Worm (Caenorhabditis elegans) whole organism, L4 larva: Measurements from ENCODE around the gene R02D5.6.

Experiments
- F26F4.8 ChIP-seq: fragments of 200-800 bp; sonication (Bioruptor generic); conservative IDR thresholded peaks from 2 replicates; pipeline ENCODE4 v1.3.6; 2022; ENCODE audit warnings: missing genetic modification characterization, missing compliant biosample characterization
- Y75B8A.6 ChIP-seq: fragments of 200-800 bp; sonication (Bioruptor generic); IDR thresholded peaks from 2 replicates; pipeline ENCODE4 v1.3.6; 2022; ENCODE audit warnings: missing genetic modification reagents, missing genetic modification characterization, missing compliant biosample characterization
- ceh-62 ChIP-seq: sonication (generic microtip); optimal IDR thresholded peaks from 2 replicates; lab custom pipeline; 2017; ENCODE audit warnings: missing biosample characterization, missing genetic modification characterization
- dpl-1 ChIP-seq: fragments of 150-350 bp; optimal IDR thresholded peaks from 2 replicates; lab custom pipeline; 2014; ENCODE audit warnings: missing biosample characterization, missing genetic modification reagents, missing genetic modification characterization
- egl-27 ChIP-seq: sonication (generic microtip); optimal IDR thresholded peaks from 3 replicates; lab custom pipeline; 2017; ENCODE audit warnings: missing biosample characterization, missing genetic modification reagents, missing genetic modification characterization
- hlh-11 ChIP-seq: fragments of 200-800 bp; sonication (Bioruptor generic); optimal IDR thresholded peaks from 2 replicates; lab custom pipeline; 2018; ENCODE audit warnings: mild to moderate bottlenecking, missing genetic modification characterization, missing compliant biosample characterization
- hlh-30 ChIP-seq: sonication (generic microtip); optimal IDR thresholded peaks from 2 replicates; lab custom pipeline; 2017; ENCODE audit warnings: antibody characterized with exemption, mild to moderate bottlenecking, missing genetic modification characterization, missing compliant biosample characterization; ENCODE audit not compliant: insufficient read depth
- lsy-2 ChIP-seq, 2 experiments: fragments of 150-350 bp in 1 of 2; sonication (generic microtip) in 1 of 2; optimal IDR thresholded peaks; 2 replicates each; lab custom pipeline; 2014 to 2017; ENCODE audit warnings: missing biosample characterization in 2 of 2, missing genetic modification characterization in 2 of 2
- nhr-11 ChIP-seq: fragments of 150-350 bp; optimal IDR thresholded peaks from 2 replicates; lab custom pipeline; 2014; ENCODE audit warnings: missing biosample characterization, missing genetic modification characterization
- nhr-77 ChIP-seq: fragments of 150-350 bp; optimal IDR thresholded peaks from 2 replicates; lab custom pipeline; 2014; ENCODE audit warnings: missing biosample characterization, missing genetic modification characterization
- pha-4 ChIP-seq, 2 experiments: fragments of 150-350 bp in 1 of 2; fragments of 200-800 bp in 1 of 2; sonication (Bioruptor generic) in 1 of 2; IDR thresholded peaks in 1 of 2; optimal IDR thresholded peaks in 1 of 2; 2 replicates each; pipeline versions ENCODE4 v1.3.6 to Lab custom; 2014 to 2022; ENCODE audit warnings: missing genetic modification characterization in 2 of 2, missing genetic modification reagents in 2 of 2, missing biosample characterization in 1 of 2, missing compliant biosample characterization in 1 of 2
- pqm-1 ChIP-seq: sonication (generic microtip); optimal IDR thresholded peaks from 2 replicates; lab custom pipeline; 2017; ENCODE audit warnings: missing biosample characterization, missing genetic modification characterization
- spr-1 ChIP-seq: sonication (generic microtip); optimal IDR thresholded peaks from 2 replicates; lab custom pipeline; 2016; ENCODE audit warnings: mild to moderate bottlenecking, missing genetic modification characterization, missing compliant biosample characterization
- unc-62 ChIP-seq, 3 experiments: fragments of 150-350 bp in 1 of 3; sonication (generic microtip); optimal IDR thresholded peaks in 2 of 3; peaks in 1 of 3; 1 replicate in 1 of 3; 2 replicates in 2 of 3; lab custom pipeline; 2014 to 2017; ENCODE audit warnings: missing biosample characterization in 3 of 3, missing genetic modification characterization in 3 of 3, missing genetic modification reagents in 3 of 3, missing genotype in 1 of 3

- TF ChIP-seq Y75B8A.6 (GFP tag; lab: Robert Waterston, UW) (no peak), F26F4.8 (GFP tag; lab: Robert Waterston, UW) (no peak), pqm-1 (tag; lab: Kevin White, UChicago) (no peak), hlh-30 (no peak), unc-62 (GFP tag; optimal IDR thresholded peaks at IDR 0.05 in 1 of 2; lab: Kevin White, UChicago) (no peak), unc-62 (tag; optimal IDR thresholded peaks at IDR 0.05; lab: Kevin White, UChicago) (no peak), pha-4 (GFP tag; IDR thresholded peaks at IDR 0.05; lab: Robert Waterston, UW) (no peak), pha-4 (tag; optimal IDR thresholded peaks at IDR 0.05; lab: Kevin White, UChicago) (no peak), egl-27 (tag; lab: Kevin White, UChicago) (no peak), nhr-11 (no peak), nhr-77 (no peak), lsy-2 (tag; optimal IDR thresholded peaks at IDR 0.05; lab: Kevin White, UChicago) (no peak), ceh-62 (no peak), dpl-1 (GFP tag; lab: Kevin White, UChicago) (no peak), hlh-11 (no peak), spr-1 (tag; lab: Kevin White, UChicago) (no peak)
These were observed 35.9 kb downstream of the R02D5.6 start, which contains the start of gene R02D5.10 for ce11 chrV:14481987-14482386.
